Worm (Caenorhabditis elegans): Measurements from ENCODE around the gene fipr-27.
"Not testable (repeated sequence)": the region's sequence is repeated elsewhere in the genome, so short reads cannot be mapped to it uniquely, and the experiment has no call there.

The fipr-27 gene

ce11 chrIV:16630622-16631021, at the start of gene fipr-27:
Gene fipr-27, plus strand, starts transcription at chrIV:16630922.
- no peak for TF ChIP-seq W03F9.2 (tag; optimal IDR thresholded peaks at IDR 0.05)
- no peak for TF ChIP-seq dao-5 (tag; optimal IDR thresholded peaks at IDR 0.05)
- TF ChIP-seq him-1 (tag; optimal IDR thresholded peaks at IDR 0.05): no peak

- TF ChIP-seq him-1 (tag; optimal IDR thresholded peaks at IDR 0.05) (no peak), dao-5 (tag; optimal IDR thresholded peaks at IDR 0.05) (no peak), W03F9.2 (tag; optimal IDR thresholded peaks at IDR 0.05) (no peak)
These were observed 29.1 kb upstream of the fipr-27 start for ce11 chrIV:16601599-16601998.

- TF ChIP-seq him-1 (tag; optimal IDR thresholded peaks at IDR 0.05): no peak
These were observed 28.0 kb upstream of the fipr-27 start, which contains the start of gene col-137 for ce11 chrIV:16602676-16603075. Gene col-137, minus strand, starts transcription at chrIV:16602776.

ce11 chrIV:16622522-16622921, 8.2 kb upstream of the fipr-27 start:
- no peak for TF ChIP-seq dao-5 (tag; optimal IDR thresholded peaks at IDR 0.05)
- no peak for TF ChIP-seq him-1 (tag; optimal IDR thresholded peaks at IDR 0.05)
- TF ChIP-seq W03F9.2 (tag; optimal IDR thresholded peaks at IDR 0.05): no peak

ce11 chrIV:16625909-16626308, 4.8 kb upstream of the fipr-27 start, which contains the start of gene fip-7:
Gene fip-7, plus strand, starts transcription at chrIV:16626209.
- TF ChIP-seq dao-5, W03F9.2, him-1 (tag; optimal IDR thresholded peaks at IDR 0.05): not testable (repeated sequence)

ce11 chrIV:16627676-16628075, 3.0 kb upstream of the fipr-27 start, which contains the start of gene fipr-28:
Gene fipr-28, plus strand, starts transcription at chrIV:16627976.
- TF ChIP-seq dao-5 (tag; optimal IDR thresholded peaks at IDR 0.05): no peak
- no peak for TF ChIP-seq him-1 (tag; optimal IDR thresholded peaks at IDR 0.05)
- TF ChIP-seq W03F9.2 (tag; optimal IDR thresholded peaks at IDR 0.05): no peak

ce11 chrIV:16629090-16629489, 1.6 kb upstream of the fipr-27 start, which contains the start of gene Y51H4A.936:
Gene Y51H4A.936, plus strand, starts transcription at chrIV:16629390.
- TF ChIP-seq W03F9.2 (tag; optimal IDR thresholded peaks at IDR 0.05) (no peak), him-1 (tag; optimal IDR thresholded peaks at IDR 0.05) (no peak), dao-5 (tag; optimal IDR thresholded peaks at IDR 0.05) (no peak)

ce11 chrIV:16629815-16630214, 907 bp upstream of the fipr-27 start:
- TF ChIP-seq him-1 (tag; optimal IDR thresholded peaks at IDR 0.05): no peak

ce11 chrIV:16643782-16644181, 13.1 kb downstream of the fipr-27 start:
- TF ChIP-seq W03F9.2 (tag; optimal IDR thresholded peaks at IDR 0.05) (no peak), dao-5 (tag; optimal IDR thresholded peaks at IDR 0.05) (no peak), him-1 (tag; optimal IDR thresholded peaks at IDR 0.05) (no peak)

- TF ChIP-seq W03F9.2 (tag; optimal IDR thresholded peaks at IDR 0.05) (no peak), him-1 (tag; optimal IDR thresholded peaks at IDR 0.05) (no peak), dao-5 (tag; optimal IDR thresholded peaks at IDR 0.05) (no peak)
These were observed 14.9 kb downstream of the fipr-27 start for ce11 chrIV:16645492-16646191.

ce11 chrIV:16646192-16646544, 15.4 kb downstream of the fipr-27 start, which contains the start of gene Y51H4A.13:
Gene Y51H4A.13, minus strand, starts transcription at chrIV:16646373.
- not testable (repeated sequence) for TF ChIP-seq him-1, W03F9.2, dao-5 (tag; optimal IDR thresholded peaks at IDR 0.05)

- not testable (repeated sequence) for TF ChIP-seq W03F9.2, dao-5, him-1 (tag; optimal IDR thresholded peaks at IDR 0.05)
These were observed 25.1 kb downstream of the fipr-27 start, which contains the start of gene set-26 for ce11 chrIV:16655783-16656182. Gene set-26, minus strand, starts transcription at chrIV:16655883.

- peak; percentile 46 for TF ChIP-seq him-1 (tag; optimal IDR thresholded peaks at IDR 0.05)
- peak; percentile 92 for TF ChIP-seq W03F9.2 (tag; optimal IDR thresholded peaks at IDR 0.05)
- TF ChIP-seq dao-5 (tag; optimal IDR thresholded peaks at IDR 0.05): no peak
These were observed 25.5 kb downstream of the fipr-27 start, which contains the start of gene tsr-2 for ce11 chrIV:16656232-16656631. Gene tsr-2, plus strand, starts transcription at chrIV:16656613.

ce11 chrIV:16657488-16657982, 26.8 kb downstream of the fipr-27 start:
- TF ChIP-seq W03F9.2 (tag; optimal IDR thresholded peaks at IDR 0.05) (no peak), dao-5 (tag; optimal IDR thresholded peaks at IDR 0.05) (no peak), him-1 (tag; optimal IDR thresholded peaks at IDR 0.05) (no peak)

Data from whole organism, L4/young adult.